Worm (Caenorhabditis elegans) whole organism, late embryonic: ENCODE results near the gene ZK1290.15.

ENCODE experiments used
- C38D4.7 ChIP-seq: fragments of 200-800 bp; sonication (Bioruptor generic); optimal IDR thresholded peaks from 2 replicates; lab custom pipeline; 2018; ENCODE audit warnings: mild to moderate bottlenecking, missing genetic modification characterization, moderate library complexity, missing compliant biosample characterization
- F13H6.1 ChIP-seq: sonication (generic microtip); optimal IDR thresholded peaks from 2 replicates; lab custom pipeline; 2016; ENCODE audit warnings: missing genetic modification characterization, missing compliant biosample characterization
- T23F11.4 ChIP-seq: fragments of 200-800 bp; sonication (Bioruptor generic); optimal IDR thresholded peaks from 2 replicates; lab custom pipeline; 2018; ENCODE audit warnings: mild to moderate bottlenecking, missing genetic modification characterization, missing compliant biosample characterization
- ama-1 ChIP-seq: fragments of 150-350 bp; optimal IDR thresholded peaks from 2 replicates; lab custom pipeline; 2014
- ceh-22 ChIP-seq: sonication (generic microtip); optimal IDR thresholded peaks from 2 replicates; lab custom pipeline; 2017; ENCODE audit warnings: missing biosample characterization, missing genetic modification characterization
- ceh-30 ChIP-seq: fragments of 150-350 bp; optimal IDR thresholded peaks from 2 replicates; lab custom pipeline; 2014; ENCODE audit warnings: missing biosample characterization, missing genetic modification characterization
- ceh-31 ChIP-seq: sonication (generic microtip); optimal IDR thresholded peaks from 2 replicates; lab custom pipeline; 2016; ENCODE audit warnings: missing genetic modification characterization, missing compliant biosample characterization
- ceh-34 ChIP-seq: sonication (generic microtip); optimal IDR thresholded peaks from 2 replicates; lab custom pipeline; 2016; ENCODE audit warnings: mild to moderate bottlenecking, missing genetic modification characterization, missing compliant biosample characterization
- ceh-48 ChIP-seq: sonication (generic microtip); optimal IDR thresholded peaks from 2 replicates; lab custom pipeline; 2016; ENCODE audit warnings: missing genetic modification characterization, inconsistent platforms, missing compliant biosample characterization
- ceh-6 ChIP-seq: fragments of 200-800 bp; sonication (Bioruptor generic); optimal IDR thresholded peaks from 2 replicates; lab custom pipeline; 2018; ENCODE audit warnings: mild to moderate bottlenecking, missing genetic modification characterization, missing compliant biosample characterization
- ceh-9 ChIP-seq: sonication (generic microtip); optimal IDR thresholded peaks from 2 replicates; lab custom pipeline; 2016; ENCODE audit warnings: mild to moderate bottlenecking, missing genetic modification characterization, inconsistent platforms, missing compliant biosample characterization
- ets-4 ChIP-seq: sonication (generic microtip); optimal IDR thresholded peaks from 2 replicates; lab custom pipeline; 2016; ENCODE audit warnings: missing genetic modification characterization, missing compliant biosample characterization
- eyg-1 ChIP-seq: sonication (generic microtip); optimal IDR thresholded peaks from 2 replicates; lab custom pipeline; 2016; ENCODE audit warnings: missing genotype, missing genetic modification characterization, missing compliant biosample characterization
- fax-1 ChIP-seq: sonication (generic microtip); optimal IDR thresholded peaks from 2 replicates; lab custom pipeline; 2016; ENCODE audit warnings: missing genotype, missing genetic modification characterization, missing compliant biosample characterization
- fkh-10 ChIP-seq: fragments of 150-350 bp; optimal IDR thresholded peaks from 2 replicates; lab custom pipeline; 2014; ENCODE audit warnings: missing biosample characterization, missing genetic modification reagents, missing genetic modification characterization
- gmeb-2 ChIP-seq: sonication (generic microtip); optimal IDR thresholded peaks from 2 replicates; lab custom pipeline; 2016; ENCODE audit warnings: missing genetic modification characterization, inconsistent platforms, missing compliant biosample characterization
- hlh-15 ChIP-seq: sonication (generic microtip); optimal IDR thresholded peaks from 2 replicates; lab custom pipeline; 2016; ENCODE audit warnings: missing genetic modification characterization, missing compliant biosample characterization
- madf-2 ChIP-seq: sonication (generic microtip); optimal IDR thresholded peaks from 2 replicates; lab custom pipeline; 2017; ENCODE audit warnings: missing genetic modification characterization, missing compliant biosample characterization
- nfya-1 ChIP-seq: sonication (generic microtip); optimal IDR thresholded peaks from 2 replicates; lab custom pipeline; 2017; ENCODE audit warnings: missing genetic modification characterization, mild to moderate bottlenecking, missing compliant biosample characterization, antibody characterized with exemption, moderate library complexity
- odd-2 ChIP-seq: sonication (generic microtip); optimal IDR thresholded peaks from 2 replicates; lab custom pipeline; 2017; ENCODE audit warnings: antibody characterized with exemption, mild to moderate bottlenecking, missing genetic modification characterization, missing compliant biosample characterization
- pag-3 ChIP-seq: sonication (generic microtip); optimal IDR thresholded peaks from 2 replicates; lab custom pipeline; 2016; ENCODE audit warnings: missing compliant biosample characterization, missing genetic modification characterization, borderline replicate concordance
- pha-4 ChIP-seq: fragments of 150-350 bp; optimal IDR thresholded peaks from 2 replicates; lab custom pipeline; 2018; ENCODE audit warnings: missing biosample characterization, missing genetic modification reagents, missing genetic modification characterization
- ref-2 ChIP-seq: sonication (generic microtip); optimal IDR thresholded peaks from 2 replicates; lab custom pipeline; 2016; ENCODE audit warnings: missing genetic modification characterization, missing compliant biosample characterization
- rnt-1 ChIP-seq: sonication (generic microtip); optimal IDR thresholded peaks from 2 replicates; lab custom pipeline; 2016; ENCODE audit warnings: missing genetic modification characterization, missing compliant biosample characterization
- sox-4 ChIP-seq: sonication (generic microtip); optimal IDR thresholded peaks from 2 replicates; lab custom pipeline; 2017; ENCODE audit warnings: mild to moderate bottlenecking, missing genetic modification characterization, inconsistent platforms, missing compliant biosample characterization
- tbx-2 ChIP-seq: sonication (generic microtip); optimal IDR thresholded peaks from 2 replicates; lab custom pipeline; 2016; ENCODE audit warnings: missing genetic modification characterization, missing compliant biosample characterization
- unc-3 ChIP-seq, 2 experiments: fragments of 200-800 bp in 1 of 2; sonication (Bioruptor generic) in 1 of 2; sonication (generic microtip) in 1 of 2; conservative IDR thresholded peaks in 1 of 2; optimal IDR thresholded peaks in 1 of 2; 2 replicates each; pipeline versions ENCODE4 v1.3.6 to Lab custom; 2016 to 2022; ENCODE audit warnings: missing compliant biosample characterization in 2 of 2, missing genetic modification characterization in 2 of 2, missing genetic modification reagents in 1 of 2
- unc-42 ChIP-seq: sonication (generic microtip); optimal IDR thresholded peaks from 2 replicates; lab custom pipeline; 2016; ENCODE audit warnings: missing genotype, missing genetic modification characterization, missing compliant biosample characterization
- unc-86 ChIP-seq: sonication (generic microtip); optimal IDR thresholded peaks from 2 replicates; lab custom pipeline; 2016; ENCODE audit warnings: missing genetic modification characterization, missing compliant biosample characterization
- zip-5 ChIP-seq: sonication (generic microtip); optimal IDR thresholded peaks from 2 replicates; lab custom pipeline; 2016; ENCODE audit warnings: missing genetic modification characterization, missing compliant biosample characterization
- ztf-16 ChIP-seq: sonication (generic microtip); optimal IDR thresholded peaks from 2 replicates; lab custom pipeline; 2017; ENCODE audit warnings: missing genetic modification characterization, missing compliant biosample characterization

The ZK1290.15 gene

DNA sequence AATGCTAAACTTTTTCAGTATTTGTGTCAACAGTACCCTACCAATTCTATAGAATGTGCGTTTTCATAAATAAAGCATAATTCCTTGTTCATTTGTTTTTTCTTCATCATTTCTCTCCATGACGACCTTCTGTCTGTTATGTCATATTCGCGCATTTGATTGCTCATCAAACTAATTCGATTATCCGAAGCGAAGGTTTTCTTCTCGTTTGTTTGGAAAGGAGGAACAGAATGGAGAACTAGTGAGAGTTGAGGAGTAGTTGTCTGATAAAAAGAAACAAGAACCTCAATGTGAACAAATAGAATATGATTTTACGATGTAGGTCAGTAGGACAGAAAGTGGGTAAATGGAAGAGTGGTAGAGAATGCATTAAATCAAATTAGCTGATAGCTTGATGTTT is 39.2 kb downstream of the ZK1290.15 start:
- TF ChIP-seq madf-2 = no peak
- TF ChIP-seq ets-4 (tag; lab: Kevin White, UChicago) = no peak
- TF ChIP-seq tbx-2 (tag; lab: Kevin White, UChicago) = no peak
- no peak for TF ChIP-seq fkh-10 (GFP tag; lab: Kevin White, UChicago)
- TF ChIP-seq fax-1 (tag; lab: Kevin White, UChicago) = no peak
- TF ChIP-seq T23F11.4 (GFP tag; lab: Kevin White, UChicago) = no peak
- no peak for TF ChIP-seq ref-2
- TF ChIP-seq gmeb-2 (tag; lab: Kevin White, UChicago) = no peak
- TF ChIP-seq unc-86 (tag; lab: Kevin White, UChicago) = no peak
- TF ChIP-seq ceh-30 = no peak
- no peak for TF ChIP-seq unc-42
- no peak for TF ChIP-seq ceh-6 (GFP tag; lab: Kevin White, UChicago)
- no peak for TF ChIP-seq pag-3 (tag; lab: Kevin White, UChicago)

DNA sequence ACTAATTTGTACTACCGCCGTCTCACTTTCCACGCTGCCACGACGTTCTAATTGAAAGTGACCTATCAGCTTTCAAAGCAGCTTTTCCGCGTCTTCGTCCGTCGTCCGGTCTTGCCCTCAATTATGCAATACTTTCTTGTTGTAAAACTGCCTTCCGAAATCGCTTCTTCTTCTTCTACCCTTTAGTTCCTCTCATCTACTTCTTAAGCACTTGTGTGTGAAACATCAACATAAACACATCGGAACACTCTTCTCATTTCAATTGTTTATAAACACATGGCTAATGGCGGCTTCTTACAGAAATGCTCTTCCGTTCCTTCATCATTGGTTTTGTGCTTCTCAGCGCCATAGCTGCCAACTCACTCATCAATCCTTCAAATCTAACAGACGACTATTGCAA is 46.9 kb downstream of the ZK1290.15 start, which contains the start of gene F35D2.3:
F35D2.3 (plus strand) TSS at position 301 of the 400 bp plus-strand sequence.
- TF ChIP-seq fkh-10 (GFP tag; lab: Kevin White, UChicago) = no peak
- no peak for TF ChIP-seq ceh-22 (tag; lab: Kevin White, UChicago)
- TF ChIP-seq ceh-9 (tag; lab: Kevin White, UChicago) = no peak
- no peak for TF ChIP-seq nfya-1 (tag; lab: Kevin White, UChicago)
- TF ChIP-seq ama-1 (lab: Kevin White, UChicago) = no peak
- no peak for TF ChIP-seq unc-3 (GFP tag; conservative IDR thresholded peaks at IDR 0.05; lab: Robert Waterston, UW)
- no peak for TF ChIP-seq unc-3 (tag; optimal IDR thresholded peaks at IDR 0.05; lab: Kevin White, UChicago)
- no peak for TF ChIP-seq tbx-2 (tag; lab: Kevin White, UChicago)
- TF ChIP-seq ztf-16 = no peak
- no peak for TF ChIP-seq sox-4 (tag; lab: Kevin White, UChicago)
- no peak for TF ChIP-seq ceh-34 (tag; lab: Kevin White, UChicago)
- TF ChIP-seq ceh-31 (tag; lab: Kevin White, UChicago) = no peak

DNA sequence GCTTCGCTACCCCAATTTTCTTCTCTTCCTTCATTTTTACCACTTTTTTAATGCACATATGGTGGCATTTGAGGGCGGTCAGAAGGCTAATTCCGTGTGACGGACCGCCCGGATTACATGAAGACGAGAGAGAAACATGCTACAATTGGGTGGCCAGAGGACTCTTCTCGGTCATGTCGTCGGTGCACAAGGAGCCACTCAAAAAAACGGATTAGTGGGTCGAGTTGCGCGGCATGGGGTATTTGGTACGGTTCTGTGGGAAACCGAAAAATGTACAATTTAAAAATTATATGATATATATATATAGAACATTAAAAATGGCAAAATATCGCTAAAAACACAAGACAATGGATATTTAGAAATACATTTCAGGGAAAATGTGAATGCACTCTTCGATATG is 47.4 kb downstream of the ZK1290.15 start:
- no peak for TF ChIP-seq ceh-22 (tag; lab: Kevin White, UChicago)
- no peak for TF ChIP-seq F13H6.1 (tag; lab: Kevin White, UChicago)
- TF ChIP-seq hlh-15 (tag; lab: Kevin White, UChicago) = no peak
- no peak for TF ChIP-seq C38D4.7
- no peak for TF ChIP-seq odd-2 (tag; lab: Kevin White, UChicago)
- no peak for TF ChIP-seq zip-5
- no peak for TF ChIP-seq rnt-1 (tag; lab: Kevin White, UChicago)
- no peak for TF ChIP-seq ztf-16
- no peak for TF ChIP-seq pha-4 (tag; lab: Kevin White, UChicago)
- no peak for TF ChIP-seq eyg-1 (tag; lab: Kevin White, UChicago)
- no peak for TF ChIP-seq ceh-48 (tag; lab: Kevin White, UChicago)
- TF ChIP-seq sox-4 (tag; lab: Kevin White, UChicago) = no peak
- TF ChIP-seq unc-86 (tag; lab: Kevin White, UChicago) = no peak
